Fruit fly (Drosophila melanogaster): ENCODE measurements around the gene Nulp1.

DNA sequence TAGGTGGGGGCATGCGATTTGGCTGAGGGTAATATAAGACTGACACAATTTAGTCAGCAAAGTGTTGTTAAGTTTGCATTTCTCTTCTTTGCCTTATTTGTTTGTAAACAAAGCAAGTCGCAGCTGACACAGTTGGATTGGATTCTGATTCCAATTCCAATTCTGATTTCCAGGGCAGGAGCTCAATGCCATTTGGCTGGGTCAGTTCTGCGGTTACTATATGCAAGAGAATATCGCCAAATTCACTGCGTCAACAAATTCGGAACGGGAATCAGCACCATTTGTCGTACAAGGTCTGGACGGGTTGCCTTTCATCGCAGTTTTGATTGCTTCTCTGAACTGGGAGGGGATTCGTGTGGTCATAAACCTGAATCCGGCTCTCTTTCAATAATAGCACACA lies 42.7 kb upstream of the Nulp1 start:
- TF ChIP-seq tai (GFP tag; optimal IDR thresholded peaks at IDR 0.05): no peak
- no peak for TF ChIP-seq dl (GFP tag; optimal IDR thresholded peaks at IDR 0.05; ENCODE audit: insufficient read depth in 1 of 2, partially characterized antibody in 2 of 2)
- TF ChIP-seq h (GFP tag; optimal IDR thresholded peaks at IDR 0.05): no peak
- TF ChIP-seq brk (GFP tag; optimal IDR thresholded peaks at IDR 0.05): no peak
- no peak for TF ChIP-seq Abd-B (GFP tag; optimal IDR thresholded peaks at IDR 0.05)
- TF ChIP-seq Sp1 (GFP tag; optimal IDR thresholded peaks at IDR 0.05): no peak
- TF ChIP-seq Dif (GFP tag; optimal IDR thresholded peaks at IDR 0.05; ENCODE audit: partially characterized antibody): no peak
- TF ChIP-seq Dfd (GFP tag; optimal IDR thresholded peaks at IDR 0.05): no peak
- TF ChIP-seq ey (GFP tag; optimal IDR thresholded peaks at IDR 0.05): no peak
- TF ChIP-seq pan (optimal IDR thresholded peaks at IDR 0.05): no peak
- TF ChIP-seq Hr78 (GFP tag; optimal IDR thresholded peaks at IDR 0.05): no peak

Measured in whole organism, wandering third instar larva.